Worm (Caenorhabditis elegans): ENCODE results near the gene hpo-25.
A peak's percentile ranks its signal among the peaks of the same experiment; 100 is the strongest.

The hpo-25 gene

DNA sequence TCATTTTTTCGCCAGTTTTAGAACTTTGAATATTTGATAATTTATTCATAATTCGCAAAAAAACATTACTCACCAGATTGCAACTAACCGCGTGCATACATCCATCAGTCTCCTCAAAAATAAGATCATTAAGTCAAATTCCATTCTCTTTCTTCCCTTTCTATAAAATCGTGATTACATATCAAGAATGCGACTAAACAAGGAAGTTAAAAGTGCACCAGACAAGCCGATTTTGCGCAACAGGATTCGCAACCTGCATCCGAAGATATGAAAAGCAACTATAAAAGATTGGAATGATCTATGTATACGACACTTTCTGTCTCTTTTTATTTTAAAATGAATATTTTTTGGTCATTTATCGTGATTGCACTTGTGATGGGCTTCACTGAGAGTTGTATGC is at the start of gene hpo-25:
TSS of gene hpo-25 (plus strand) at position 301 of the 400 bp plus-strand sequence.
- TF ChIP-seq pqm-1 (tag; optimal IDR thresholded peaks at IDR 0.05) (no peak), ref-2 (tag; optimal IDR thresholded peaks at IDR 0.05) (no peak), ceh-24 (tag; optimal IDR thresholded peaks at IDR 0.05) (no peak)

DNA sequence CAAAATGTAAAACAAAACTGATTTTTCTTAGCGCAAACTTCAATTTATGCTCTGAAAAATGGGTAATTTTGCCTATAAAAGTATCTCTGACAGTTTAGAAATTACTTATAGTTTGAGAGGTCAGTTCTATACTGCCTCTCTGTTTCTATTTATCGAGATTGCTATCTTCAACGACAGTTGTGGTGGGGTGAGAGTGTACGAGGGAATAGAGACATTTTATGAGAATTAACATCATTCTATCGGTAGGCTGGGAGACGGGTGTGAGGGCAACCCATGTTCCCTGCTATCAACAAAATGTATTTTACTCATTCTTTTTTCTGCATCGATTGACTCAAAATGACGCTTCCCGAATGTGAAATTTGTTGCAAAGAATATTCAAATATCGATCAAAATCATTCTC is 49.0 kb upstream of the hpo-25 start, which contains the start of gene ZK1240.3:
TSS of gene ZK1240.3 (plus strand) at position 238 of the 400 bp plus-strand sequence.
- TF ChIP-seq unc-42 (tag; optimal IDR thresholded peaks at IDR 0.05) (no peak), elt-2 (tag; optimal IDR thresholded peaks at IDR 0.05) (peak; percentile 17)

DNA sequence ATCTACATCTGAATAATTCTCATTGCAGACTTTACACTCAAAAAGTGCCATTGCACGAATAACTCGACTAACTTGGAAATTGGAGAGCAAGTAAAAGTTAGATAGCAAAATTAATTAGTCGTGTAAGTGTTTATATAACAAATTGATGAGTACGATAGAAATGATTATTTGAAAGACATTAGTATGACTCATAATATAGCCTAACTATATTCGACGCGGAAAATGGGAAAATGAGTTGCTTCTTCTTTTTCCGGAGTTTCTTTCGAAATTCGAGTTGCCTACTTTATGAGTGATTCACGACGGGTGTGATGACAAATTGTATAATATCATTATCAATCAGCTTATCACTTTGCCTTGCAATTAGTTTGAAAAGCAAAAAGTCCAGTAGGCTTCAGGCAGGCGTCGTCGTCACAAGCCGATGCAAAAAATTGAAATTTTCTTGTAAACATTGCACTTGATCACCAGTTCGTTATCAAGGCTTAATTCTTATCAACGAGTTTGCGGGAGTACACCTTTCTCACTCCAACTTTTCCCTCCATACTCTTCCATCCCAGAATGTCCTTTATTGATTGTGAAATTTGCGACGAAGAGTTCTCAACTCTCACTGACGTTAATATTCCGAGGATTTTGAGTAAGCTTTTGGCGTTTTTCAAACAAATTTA is 46.1 kb upstream of the hpo-25 start, which contains the start of the genes ZK1240.6 and ZK1240.2:
TSS of gene ZK1240.6 (minus strand) at position 51 of the 662 bp plus-strand sequence.
TSS of gene ZK1240.2 (plus strand) at position 520 of the 662 bp plus-strand sequence.
- no peak for TF ChIP-seq fax-1 (tag; optimal IDR thresholded peaks at IDR 0.05)
- TF ChIP-seq ama-1 (optimal IDR thresholded peaks at IDR 0.05) = no peak
- TF ChIP-seq ceh-19 (GFP tag; optimal IDR thresholded peaks at IDR 0.05) = no peak
- TF ChIP-seq lim-6 (tag; optimal IDR thresholded peaks at IDR 0.05) = no peak
- no peak for TF ChIP-seq pqm-1 (tag; optimal IDR thresholded peaks at IDR 0.05)
- no peak for TF ChIP-seq pha-4 (tag; optimal IDR thresholded peaks at IDR 0.05)
- TF ChIP-seq elt-4 (tag; optimal IDR thresholded peaks at IDR 0.05) = no peak
- no peak for TF ChIP-seq ets-4 (tag; optimal IDR thresholded peaks at IDR 0.05)
- no peak for TF ChIP-seq mec-3 (tag; optimal IDR thresholded peaks at IDR 0.05; ENCODE audit: borderline replicate concordance)
- TF ChIP-seq lin-11 (tag; optimal IDR thresholded peaks at IDR 0.05) = no peak
- TF ChIP-seq F13H6.1 (tag; optimal IDR thresholded peaks at IDR 0.05) = no peak
- TF ChIP-seq pax-1 (tag; optimal IDR thresholded peaks at IDR 0.05) = no peak
- no peak for TF ChIP-seq ahr-1 (tag; optimal IDR thresholded peaks at IDR 0.05)
- TF ChIP-seq dve-1 (tag; optimal IDR thresholded peaks at IDR 0.05) = no peak
- TF ChIP-seq fkh-6 (tag; optimal IDR thresholded peaks at IDR 0.05) = no peak
- no peak for TF ChIP-seq ceh-31 (tag; optimal IDR thresholded peaks at IDR 0.05)
- TF ChIP-seq ceh-30 (tag; optimal IDR thresholded peaks at IDR 0.05) = no peak
- no peak for TF ChIP-seq ceh-45 (GFP tag; IDR thresholded peaks at IDR 0.05)
- TF ChIP-seq ceh-2 (tag; optimal IDR thresholded peaks at IDR 0.05) = no peak

DNA sequence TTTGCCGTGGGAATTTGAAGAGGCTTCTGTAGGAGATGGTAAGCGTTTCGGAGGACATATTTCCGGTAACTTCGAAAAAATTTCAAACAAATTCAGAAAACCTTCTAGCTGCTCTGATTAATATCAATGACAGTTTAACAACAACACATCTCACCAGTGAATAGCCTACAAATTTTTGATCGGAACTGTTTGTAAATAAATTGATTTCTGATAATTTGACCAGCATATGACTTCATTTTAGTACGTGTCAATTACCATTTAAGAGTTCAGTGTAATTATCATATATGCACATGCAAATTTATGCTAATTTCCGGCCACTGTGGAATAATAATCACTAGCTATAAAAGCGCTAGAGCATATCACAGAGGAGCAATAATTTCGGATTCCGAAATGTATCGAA is 44.1 kb upstream of the hpo-25 start, which contains the start of gene ZK1240.11:
TSS of gene ZK1240.11 (plus strand) at position 301 of the 400 bp plus-strand sequence.
- TF ChIP-seq ttx-3 (tag; optimal IDR thresholded peaks at IDR 0.05) = no peak
- TF ChIP-seq ceh-34 (tag; optimal IDR thresholded peaks at IDR 0.05) = no peak

DNA sequence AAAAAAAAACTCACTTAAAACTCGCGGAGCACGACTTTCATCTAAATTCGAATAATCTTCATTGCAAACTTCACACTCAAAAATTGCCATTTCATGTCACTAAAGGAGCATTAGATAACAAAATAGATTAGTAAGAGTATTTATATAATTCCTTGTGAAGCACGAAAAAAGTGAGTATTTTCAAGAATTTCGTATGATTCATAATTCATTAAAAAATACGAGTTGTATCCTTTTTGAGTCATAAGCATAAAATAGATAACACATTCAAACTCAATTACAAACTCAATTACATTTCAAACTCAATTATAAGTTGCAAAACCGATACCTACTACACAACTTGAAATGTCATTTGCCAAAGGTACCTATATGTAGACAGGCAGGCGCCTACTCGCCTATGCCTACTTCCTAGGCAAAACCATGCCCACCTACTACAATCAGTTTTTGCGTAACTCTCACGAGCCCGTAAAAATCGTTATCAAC is 40.1 kb upstream of the hpo-25 start, which contains the start of the genes ZK1240.8 and ZK1240.1:
TSS of gene ZK1240.8 (minus strand) at position 101 of the 480 bp plus-strand sequence.
TSS of gene ZK1240.1 (plus strand) at position 430 of the 480 bp plus-strand sequence.
- TF ChIP-seq npax-4 (tag; optimal IDR thresholded peaks at IDR 0.05) = no peak
- TF ChIP-seq pag-3 (tag; optimal IDR thresholded peaks at IDR 0.05; ENCODE audit: borderline replicate concordance) = no peak
- TF ChIP-seq che-1 (tag; optimal IDR thresholded peaks at IDR 0.05) = no peak
- TF ChIP-seq sox-2 (GFP tag; IDR thresholded peaks at IDR 0.05) = no peak
- no peak for TF ChIP-seq hlh-13 (GFP tag; optimal IDR thresholded peaks at IDR 0.05)
- no peak for TF ChIP-seq ama-1 (optimal IDR thresholded peaks at IDR 0.05)
- no peak for TF ChIP-seq ref-2 (tag; optimal IDR thresholded peaks at IDR 0.05)
- no peak for TF ChIP-seq ceh-30 (tag; optimal IDR thresholded peaks at IDR 0.05)
- no peak for TF ChIP-seq fax-1 (tag; optimal IDR thresholded peaks at IDR 0.05)
- no peak for TF ChIP-seq ztf-16 (tag; optimal IDR thresholded peaks at IDR 0.05)
- TF ChIP-seq ceh-14 (tag; optimal IDR thresholded peaks at IDR 0.05) = no peak
- no peak for TF ChIP-seq lim-6 (tag; optimal IDR thresholded peaks at IDR 0.05)
- no peak for TF ChIP-seq fkh-10 (GFP tag; optimal IDR thresholded peaks at IDR 0.05)
- TF ChIP-seq pax-1 (tag; optimal IDR thresholded peaks at IDR 0.05) = no peak
- no peak for TF ChIP-seq fkh-6 (tag; optimal IDR thresholded peaks at IDR 0.05)
- TF ChIP-seq pros-1 (tag; optimal IDR thresholded peaks at IDR 0.05) = no peak
